Fruit fly (Drosophila melanogaster) whole organism, embryonic: ENCODE measurements around the gene CG32106.

Experiments
- CG12391 ChIP-seq: fragments of 200-800 bp; sonication (Bioruptor generic); optimal IDR thresholded peaks from 3 replicates; lab custom pipeline; 2018; ENCODE audit warnings: missing biosample characterization, mild to moderate bottlenecking, missing genetic modification characterization, moderate library complexity
- CG4707 ChIP-seq: fragments of 200-800 bp; sonication (Bioruptor generic); optimal IDR thresholded peaks from 2 replicates; lab custom pipeline; 2018; ENCODE audit warnings: missing biosample characterization, mild to moderate bottlenecking, missing genetic modification characterization, moderate library complexity
- CG7963 ChIP-seq: fragments of 200-800 bp; sonication (Bioruptor generic); IDR thresholded peaks from 3 replicates; pipeline ENCODE4 v1.3.6; 2022; ENCODE audit warnings: missing biosample characterization, missing genetic modification characterization; ENCODE audit not compliant: partially characterized antibody
- Dek ChIP-seq: fragments of 200-800 bp; sonication (Bioruptor generic); optimal IDR thresholded peaks from 3 replicates; lab custom pipeline; 2019; ENCODE audit warnings: missing biosample characterization, mild to moderate bottlenecking, missing genetic modification characterization, moderate library complexity
- Fer1 ChIP-seq: fragments of 200-800 bp; sonication (Bioruptor generic); optimal IDR thresholded peaks from 2 replicates; lab custom pipeline; 2017; ENCODE audit warnings: missing biosample characterization, mild to moderate bottlenecking, missing genetic modification characterization
- Optix ChIP-seq: fragments of 200-800 bp; sonication (Bioruptor generic); IDR thresholded peaks from 3 replicates; pipeline ENCODE4 v1.3.6; 2022; ENCODE audit warnings: missing biosample characterization, missing genetic modification characterization
- Side ChIP-seq: fragments of 200-800 bp; sonication (Bioruptor generic); optimal IDR thresholded peaks from 2 replicates; lab custom pipeline; 2016; ENCODE audit warnings: missing biosample characterization, missing genetic modification characterization
- cwo ChIP-seq: fragments of 200-800 bp; sonication (Bioruptor generic); optimal IDR thresholded peaks from 3 replicates; lab custom pipeline; 2017; ENCODE audit warnings: missing biosample characterization, missing genetic modification characterization, mild to moderate bottlenecking, moderate library complexity, missing genetic modification reagents
- luna ChIP-seq: fragments of 200-800 bp; sonication (Bioruptor generic); optimal IDR thresholded peaks from 2 replicates; lab custom pipeline; 2016; ENCODE audit warnings: missing biosample characterization, missing genetic modification characterization
- tio ChIP-seq: fragments of 200-800 bp; sonication (Bioruptor generic); optimal IDR thresholded peaks from 2 replicates; lab custom pipeline; 2017; ENCODE audit warnings: missing biosample characterization, missing genetic modification characterization, inconsistent platforms

dm6 chr3L:12813907-12814306 is 35.4 kb upstream of the CG32106 start, which contains the start of the genes Sf3a2 and CG42588:
- TF ChIP-seq CG12391 (tag; lab: Kevin White, UChicago) (peak; percentile 88), luna (no peak), CG4707 (GFP tag; lab: Kevin White, UChicago) (no peak), tio (GFP tag; lab: Kevin White, UChicago) (no peak), Side (no peak), Fer1 (GFP tag; lab: Kevin White, UChicago) (peak; percentile 23), Optix (GFP tag; lab: Robert Waterston, UW) (0 out of 3 replicates have a peak, but pooled peaks have one; percentile 42), Dek (tag; lab: Kevin White, UChicago) (peak; percentile 30), CG7963 (GFP tag; lab: Robert Waterston, UW) (peak; percentile 40; the same call in 1 of the 3 replicates), cwo (no peak)
